Fruit fly (Drosophila melanogaster) whole organism, embryonic: Measurements from ENCODE around the gene Inx5.
A peak's percentile ranks its signal among the peaks of the same experiment; 100 is the strongest.

Experiments
- BEAF-32 ChIP-seq: fragments of 200-800 bp; sonication (Bioruptor generic); optimal IDR thresholded peaks from 3 replicates; lab custom pipeline; 2017; ENCODE audit warnings: missing biosample characterization, missing genetic modification characterization, mild to moderate bottlenecking, moderate library complexity, missing genetic modification reagents
- CG10147 ChIP-seq: fragments of 200-800 bp; sonication (Bioruptor generic); optimal IDR thresholded peaks from 2 replicates; lab custom pipeline; 2019; ENCODE audit warnings: missing biosample characterization, mild to moderate bottlenecking, missing genetic modification characterization, moderate library complexity
- CG10209 ChIP-seq: fragments of 200-800 bp; sonication (Bioruptor generic); optimal IDR thresholded peaks from 3 replicates; lab custom pipeline; 2017; ENCODE audit warnings: missing biosample characterization, mild to moderate bottlenecking, missing genetic modification characterization, missing genetic modification reagents
- CG10321 ChIP-seq: fragments of 200-800 bp; sonication (Bioruptor generic); IDR thresholded peaks from 2 replicates; pipeline ENCODE4 v1.3.6; 2022; ENCODE audit warnings: missing biosample characterization, missing genetic modification characterization
- CG12659 ChIP-seq: fragments of 200-800 bp; sonication (Bioruptor generic); optimal IDR thresholded peaks from 3 replicates; lab custom pipeline; 2017; ENCODE audit warnings: mild to moderate bottlenecking, missing biosample characterization, missing genetic modification reagents, missing genetic modification characterization
- CG14710 ChIP-seq: fragments of 200-800 bp; sonication (Bioruptor generic); optimal IDR thresholded peaks from 3 replicates; lab custom pipeline; 2019; ENCODE audit warnings: missing biosample characterization, mild to moderate bottlenecking, missing genetic modification characterization, moderate library complexity
- CG15514 ChIP-seq: fragments of 200-800 bp; sonication (Bioruptor generic); optimal IDR thresholded peaks from 3 replicates; lab custom pipeline; 2017; ENCODE audit warnings: missing biosample characterization, missing genetic modification characterization, mild to moderate bottlenecking, moderate library complexity, missing genetic modification reagents
- CG15601 ChIP-seq: fragments of 200-800 bp; sonication (Bioruptor generic); optimal IDR thresholded peaks from 3 replicates; lab custom pipeline; 2019; ENCODE audit warnings: missing biosample characterization, mild to moderate bottlenecking, missing genetic modification characterization, moderate library complexity
- CG17568 ChIP-seq: fragments of 200-800 bp; sonication (Bioruptor generic); optimal IDR thresholded peaks from 2 replicates; lab custom pipeline; 2018; ENCODE audit warnings: missing biosample characterization, mild to moderate bottlenecking, missing genetic modification characterization, moderate library complexity
- CG17802 ChIP-seq: fragments of 200-800 bp; sonication (Bioruptor generic); optimal IDR thresholded peaks from 2 replicates; lab custom pipeline; 2018; ENCODE audit warnings: missing biosample characterization, mild to moderate bottlenecking, missing genetic modification characterization, moderate library complexity
- CG32772 ChIP-seq: fragments of 200-800 bp; sonication (Bioruptor generic); IDR thresholded peaks from 2 replicates; pipeline ENCODE4 v1.3.6; 2022; ENCODE audit warnings: missing biosample characterization, missing genetic modification characterization
- CG4360 ChIP-seq: fragments of 200-800 bp; sonication (Bioruptor generic); IDR thresholded peaks from 2 replicates; pipeline ENCODE4 v1.3.6; 2022; ENCODE audit warnings: missing biosample characterization, missing genetic modification characterization
- CG6272 ChIP-seq: fragments of 200-800 bp; sonication (Bioruptor generic); IDR thresholded peaks from 2 replicates; pipeline ENCODE4 v1.3.6; 2022; ENCODE audit warnings: missing biosample characterization, missing genetic modification characterization
- CG7839 ChIP-seq: fragments of 200-800 bp; sonication (Bioruptor generic); optimal IDR thresholded peaks from 3 replicates; lab custom pipeline; 2018; ENCODE audit warnings: missing biosample characterization, mild to moderate bottlenecking, missing genetic modification characterization, moderate library complexity
- CG8089 ChIP-seq: fragments of 200-800 bp; sonication (Bioruptor generic); optimal IDR thresholded peaks from 3 replicates; lab custom pipeline; 2016; ENCODE audit warnings: missing biosample characterization, missing genetic modification characterization
- CG8924 ChIP-seq: fragments of 200-800 bp; optimal IDR thresholded peaks from 3 replicates; lab custom pipeline; 2019; ENCODE audit warnings: missing biosample characterization, mild to moderate bottlenecking, missing genetic modification characterization, moderate library complexity
- CrebB ChIP-seq: fragments of 200-800 bp; sonication (Bioruptor generic); optimal IDR thresholded peaks from 3 replicates; lab custom pipeline; 2018; ENCODE audit warnings: missing biosample characterization, mild to moderate bottlenecking, missing genetic modification characterization
- Dfd ChIP-seq, 2 experiments: fragments of >200 bp; optimal IDR thresholded peaks; 2 replicates each; lab custom pipeline; 2017; ENCODE audit warnings: missing biosample characterization in 2 of 2, missing genetic modification characterization in 2 of 2
- Dip2 ChIP-seq: fragments of 200-800 bp; sonication (Bioruptor generic); IDR thresholded peaks from 2 replicates; pipeline ENCODE4 v1.3.6; 2022; ENCODE audit warnings: missing biosample characterization, missing genetic modification characterization
- Dip3 ChIP-seq: fragments of 200-800 bp; sonication (Bioruptor generic); optimal IDR thresholded peaks from 3 replicates; lab custom pipeline; 2016; ENCODE audit warnings: missing biosample characterization, missing genetic modification characterization
- Dref ChIP-seq: fragments of 200-800 bp; sonication (Bioruptor generic); IDR thresholded peaks from 2 replicates; pipeline ENCODE4 v1.3.6; 2022; ENCODE audit warnings: missing biosample characterization, missing genetic modification characterization
- Ets65A ChIP-seq: fragments of 200-800 bp; sonication (Bioruptor generic); peaks from one replicate; lab custom pipeline; 2016; ENCODE audit warnings: missing biosample characterization, missing genetic modification characterization
- Fer3 ChIP-seq: fragments of 200-800 bp; sonication (Bioruptor generic); optimal IDR thresholded peaks from 2 replicates; lab custom pipeline; 2018; ENCODE audit warnings: missing biosample characterization, mild to moderate bottlenecking, missing genetic modification characterization, moderate library complexity
- H15 ChIP-seq: fragments of 200-800 bp; sonication (Bioruptor generic); IDR thresholded peaks from 3 replicates; pipeline ENCODE4 v1.3.6; 2022; ENCODE audit warnings: missing biosample characterization, missing genetic modification characterization
- Hey ChIP-seq: fragments of 200-800 bp; sonication (Bioruptor generic); optimal IDR thresholded peaks from 3 replicates; lab custom pipeline; 2018; ENCODE audit warnings: missing biosample characterization, mild to moderate bottlenecking, missing genetic modification characterization
- Hmx ChIP-seq: fragments of 200-800 bp; sonication (Bioruptor generic); optimal IDR thresholded peaks from 2 replicates; lab custom pipeline; 2016; ENCODE audit warnings: missing biosample characterization, missing genetic modification characterization
- Lhr ChIP-seq: fragments of 200-800 bp; sonication (Bioruptor generic); optimal IDR thresholded peaks from 3 replicates; lab custom pipeline; 2017; ENCODE audit warnings: mild to moderate bottlenecking, missing biosample characterization, missing genetic modification reagents, missing genetic modification characterization
- MESR4 ChIP-seq: fragments of 200-800 bp; sonication (Bioruptor generic); optimal IDR thresholded peaks from 2 replicates; lab custom pipeline; 2018; ENCODE audit warnings: missing biosample characterization, mild to moderate bottlenecking, missing genetic modification characterization, moderate library complexity
- YL-1 ChIP-seq: fragments of 200-800 bp; sonication (Bioruptor generic); optimal IDR thresholded peaks from 3 replicates; lab custom pipeline; 2017; ENCODE audit warnings: missing biosample characterization, mild to moderate bottlenecking, missing genetic modification characterization
- ash1 ChIP-seq: fragments of 200-800 bp; sonication (Bioruptor generic); optimal IDR thresholded peaks from 2 replicates; lab custom pipeline; 2018; ENCODE audit warnings: missing biosample characterization, mild to moderate bottlenecking, missing genetic modification characterization
- br ChIP-seq: fragments of >200 bp; optimal IDR thresholded peaks from 2 replicates; lab custom pipeline; 2017
- chinmo ChIP-seq: fragments of 200-800 bp; sonication (Bioruptor generic); IDR thresholded peaks from 4 replicates; pipeline ENCODE4 v1.3.6; 2022; ENCODE audit warnings: missing biosample characterization, missing genetic modification characterization; ENCODE audit not compliant: partially characterized antibody
- ci ChIP-seq: fragments of 200-800 bp; sonication (Bioruptor generic); IDR thresholded peaks from 3 replicates; pipeline ENCODE4 v1.3.6; 2022; ENCODE audit warnings: missing biosample characterization, missing genetic modification characterization
- dpn ChIP-seq, 2 experiments: fragments of 200-800 bp; sonication (Bioruptor generic); optimal IDR thresholded peaks; 3 replicates each; lab custom pipeline; 2016; ENCODE audit warnings: missing biosample characterization in 2 of 2, missing genetic modification characterization in 2 of 2
- dysf ChIP-seq: fragments of 200-800 bp; sonication (Bioruptor generic); IDR thresholded peaks from 3 replicates; pipeline ENCODE4 v1.3.6; 2022; ENCODE audit warnings: missing biosample characterization, missing genetic modification characterization
- en ChIP-seq: fragments of 200-800 bp; sonication (Bioruptor generic); optimal IDR thresholded peaks from 2 replicates; lab custom pipeline; 2016; ENCODE audit warnings: missing biosample characterization, missing genetic modification characterization
- gem ChIP-seq: fragments of 200-800 bp; sonication (Bioruptor generic); optimal IDR thresholded peaks from 2 replicates; lab custom pipeline; 2019; ENCODE audit warnings: missing biosample characterization, mild to moderate bottlenecking, missing genetic modification characterization, moderate library complexity
- gro ChIP-seq: fragments of 200-800 bp; sonication (Bioruptor generic); optimal IDR thresholded peaks from 2 replicates; lab custom pipeline; 2016; ENCODE audit warnings: missing biosample characterization, missing genetic modification characterization
- her ChIP-seq: fragments of 200-800 bp; sonication (Bioruptor generic); optimal IDR thresholded peaks from 2 replicates; lab custom pipeline; 2016; ENCODE audit warnings: missing biosample characterization, missing genetic modification characterization
- lbe ChIP-seq: fragments of 200-800 bp; sonication (Bioruptor generic); optimal IDR thresholded peaks from 2 replicates; lab custom pipeline; 2016; ENCODE audit warnings: missing biosample characterization, mild to moderate bottlenecking, missing genetic modification characterization
- nom ChIP-seq: fragments of 200-800 bp; sonication (Bioruptor generic); optimal IDR thresholded peaks from 2 replicates; lab custom pipeline; 2017; ENCODE audit warnings: missing biosample characterization, missing genetic modification characterization, mild to moderate bottlenecking, moderate library complexity, missing genetic modification reagents
- org-1 ChIP-seq: fragments of 200-800 bp; sonication (Bioruptor generic); optimal IDR thresholded peaks from 2 replicates; lab custom pipeline; 2017; ENCODE audit warnings: missing biosample characterization, missing genetic modification characterization
- p53 ChIP-seq: fragments of 200-800 bp; sonication (Bioruptor generic); optimal IDR thresholded peaks from 2 replicates; lab custom pipeline; 2016; ENCODE audit warnings: missing biosample characterization, missing genetic modification characterization
- pros ChIP-seq: fragments of 200-800 bp; sonication (Bioruptor generic); optimal IDR thresholded peaks from 3 replicates; lab custom pipeline; 2019; ENCODE audit warnings: missing biosample characterization, mild to moderate bottlenecking, missing genetic modification characterization, moderate library complexity
- sc ChIP-seq, 3 experiments: fragments of >200 bp in 2 of 3; fragments of 200-800 bp in 1 of 3; sonication (Bioruptor generic) in 1 of 3; optimal IDR thresholded peaks; 2 replicates in 2 of 3; 3 replicates in 1 of 3; lab custom pipeline; 2017; ENCODE audit warnings: mild to moderate bottlenecking in 1 of 3, missing biosample characterization in 1 of 3, missing genetic modification characterization in 1 of 3, missing genetic modification reagents in 1 of 3
- schlank ChIP-seq: fragments of 200-800 bp; sonication (Bioruptor generic); optimal IDR thresholded peaks from 2 replicates; lab custom pipeline; 2018; ENCODE audit warnings: missing biosample characterization, mild to moderate bottlenecking, missing genetic modification characterization
- sim ChIP-seq: fragments of 200-800 bp; sonication (Bioruptor generic); IDR thresholded peaks from 2 replicates; pipeline ENCODE4 v1.3.6; 2022; ENCODE audit warnings: missing biosample characterization, missing genetic modification characterization
- so ChIP-seq: fragments of 200-800 bp; sonication (Bioruptor generic); IDR thresholded peaks from 3 replicates; pipeline ENCODE4 v1.3.6; 2022; ENCODE audit warnings: missing biosample characterization, missing genetic modification characterization
- tgo ChIP-seq: fragments of 200-800 bp; sonication (Bioruptor generic); IDR thresholded peaks from 3 replicates; pipeline ENCODE4 v1.3.6; 2022; ENCODE audit warnings: missing biosample characterization, missing genetic modification characterization
- vfl ChIP-seq: fragments of 200-800 bp; sonication (Bioruptor generic); optimal IDR thresholded peaks from 2 replicates; lab custom pipeline; 2016; ENCODE audit warnings: missing biosample characterization, missing genetic modification characterization
- zen2 ChIP-seq: fragments of 200-800 bp; sonication (Bioruptor generic); IDR thresholded peaks from 3 replicates; pipeline ENCODE4 v1.3.6; 2022; ENCODE audit warnings: missing biosample characterization, missing genetic modification characterization; ENCODE audit not compliant: partially characterized antibody

The Inx5 gene

DNA sequence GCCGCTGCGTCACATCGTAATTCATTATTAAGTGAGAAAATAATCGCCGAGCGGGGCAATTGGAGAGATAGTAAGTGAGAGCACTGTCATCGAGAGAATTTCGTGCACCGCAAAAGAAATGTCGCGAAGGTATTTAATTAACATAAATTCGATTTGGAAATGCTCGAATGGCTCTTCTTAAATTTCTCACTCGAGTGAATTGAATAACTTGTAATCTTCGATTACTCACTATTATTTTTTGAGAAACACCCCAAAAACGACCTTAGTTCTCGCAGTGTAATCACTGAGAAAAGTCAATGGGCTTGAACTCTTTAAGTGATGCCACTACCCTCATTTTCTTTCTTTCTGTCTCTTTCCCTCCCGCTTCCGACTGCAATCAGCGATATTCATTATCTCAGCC is 15.7 kb downstream of the Inx5 start (continued):
- peak; percentile 88 for TF ChIP-seq sim (GFP tag; lab: Robert Waterston, UW)
- peak; percentile 83 for TF ChIP-seq H15 (GFP tag; lab: Robert Waterston, UW)
- TF ChIP-seq CrebB, result peak; percentile 70
- TF ChIP-seq Hmx, result no peak
- TF ChIP-seq Dfd (GFP tag; optimal IDR thresholded peaks at IDR 0.05; lab: Kevin White, UChicago), result no peak
- no peak for TF ChIP-seq p53 (GFP tag; lab: Kevin White, UChicago)
- no peak for TF ChIP-seq chinmo (GFP tag; lab: Robert Waterston, UW)
- TF ChIP-seq lbe, result peak; percentile 75
- no peak for TF ChIP-seq sc (optimal IDR thresholded peaks at IDR 0.05; lab: Kevin White, UChicago)
- TF ChIP-seq sc (GFP tag; optimal IDR thresholded peaks at IDR 0.05; lab: Kevin White, UChicago), result peak; percentile 88
- TF ChIP-seq CG4360 (GFP tag; lab: Robert Waterston, UW), result peak; percentile 56
- peak; percentile 69 for TF ChIP-seq her (GFP tag; lab: Kevin White, UChicago)
- peak; percentile 96 for TF ChIP-seq ci (GFP tag; lab: Robert Waterston, UW)
- TF ChIP-seq org-1 (GFP tag; lab: Kevin White, UChicago), result peak; percentile 77
- TF ChIP-seq Dref (GFP tag; lab: Robert Waterston, UW), result no peak
- TF ChIP-seq CG10209, result peak; percentile 86
- peak; percentile 78 for TF ChIP-seq Lhr (GFP tag; lab: Kevin White, UChicago)
- TF ChIP-seq so, result peak; percentile 77; the same call in 2 of the 3 replicates
- TF ChIP-seq CG15601 (tag; lab: Kevin White, UChicago), result peak; percentile 90
- peak; percentile 22 for TF ChIP-seq CG10147 (GFP tag; lab: Kevin White, UChicago)
- TF ChIP-seq gem (tag; lab: Kevin White, UChicago), result peak; percentile 93
- TF ChIP-seq MESR4 (GFP tag; lab: Kevin White, UChicago), result peak; percentile 6
- peak; percentile 77 for TF ChIP-seq nom (GFP tag; lab: Kevin White, UChicago)
- peak; percentile 58 for TF ChIP-seq gro (GFP tag; lab: Kevin White, UChicago)
- TF ChIP-seq Fer3, result peak; percentile 68
- peak; percentile 31 for TF ChIP-seq Dip3
- TF ChIP-seq ash1 (GFP tag; lab: Kevin White, UChicago), result no peak
- TF ChIP-seq Hey (tag; lab: Kevin White, UChicago), result no peak
- peak; percentile 75 for TF ChIP-seq CG17568
- TF ChIP-seq CG17802, result peak; percentile 75
- TF ChIP-seq CG6272, result peak; percentile 59
- TF ChIP-seq CG15514 (GFP tag; lab: Kevin White, UChicago), result no peak
- TF ChIP-seq CG10321 (GFP tag; lab: Robert Waterston, UW), result no peak
- no peak for TF ChIP-seq vfl (GFP tag; lab: Kevin White, UChicago)
- TF ChIP-seq en (GFP tag; lab: Kevin White, UChicago), result peak; percentile 68
- TF ChIP-seq Dip2 (GFP tag; lab: Robert Waterston, UW), result no peak
- TF ChIP-seq schlank (tag; lab: Kevin White, UChicago), result peak; percentile 23
- TF ChIP-seq Ets65A (GFP tag; lab: Kevin White, UChicago), result peak; percentile 98
- peak; percentile 67 for TF ChIP-seq CG12659 (GFP tag; lab: Kevin White, UChicago)
- peak; percentile 86 for TF ChIP-seq CG8089
- TF ChIP-seq BEAF-32 (GFP tag; lab: Kevin White, UChicago), result no peak
- TF ChIP-seq pros, result peak; percentile 50
- peak; percentile 7 for TF ChIP-seq YL-1
- peak; percentile 91 for TF ChIP-seq CG8924
- peak; percentile 78 for TF ChIP-seq tgo (GFP tag; lab: Robert Waterston, UW)
- peak; percentile 76; the same call in 2 of the 3 replicates for TF ChIP-seq dysf (GFP tag; lab: Robert Waterston, UW)
- no peak for TF ChIP-seq zen2 (GFP tag; lab: Robert Waterston, UW)
- TF ChIP-seq CG7839 (tag; lab: Kevin White, UChicago), result peak; percentile 91
- TF ChIP-seq CG14710 (tag; lab: Kevin White, UChicago), result peak; percentile 93
- peak; percentile 87 for TF ChIP-seq CG32772 (GFP tag; lab: Robert Waterston, UW)
- TF ChIP-seq br (lab: Kevin White, UChicago), result no peak
- TF ChIP-seq dpn (GFP tag; optimal IDR thresholded peaks at IDR 0.05; lab: Kevin White, UChicago), result peak; percentile 78 to 83
